Worm (Caenorhabditis elegans): ENCODE data around the gene elpc-3.

elpc-3 gene

ce11 chrV:12184308-12184999 lies 3.2 kb upstream of the elpc-3 start, which contains the start of gene srd-4 (continued):
- TF ChIP-seq daf-16 (GFP tag; optimal IDR thresholded peaks at IDR 0.05) = no peak
- TF ChIP-seq daf-16 (tag; optimal IDR thresholded peaks at IDR 0.05) = peak; percentile 25
- no peak for TF ChIP-seq R02D3.7 (tag; optimal IDR thresholded peaks at IDR 0.05)
- no peak for TF ChIP-seq ces-1 (GFP tag; optimal IDR thresholded peaks at IDR 0.05)
- TF ChIP-seq jun-1 (tag; optimal IDR thresholded peaks at IDR 0.05) = no peak
- TF ChIP-seq lin-13 (GFP tag; optimal IDR thresholded peaks at IDR 0.05) = no peak
- no peak for TF ChIP-seq F37D6.2 (tag; optimal IDR thresholded peaks at IDR 0.05)
- no peak for TF ChIP-seq mep-1 (tag; optimal IDR thresholded peaks at IDR 0.05)
- peak; percentile 94 for TF ChIP-seq Y48G9A.11 (GFP tag; IDR thresholded peaks at IDR 0.05)
- no peak for TF ChIP-seq tra-1 (GFP tag; IDR thresholded peaks at IDR 0.05)
- no peak for TF ChIP-seq ZK337.2 (GFP tag; IDR thresholded peaks at IDR 0.05)
- no peak for TF ChIP-seq hlh-11 (tag; optimal IDR thresholded peaks at IDR 0.05)

ce11 chrV:12183854-12184253 lies 2.6 kb upstream of the elpc-3 start, which contains the start of gene usip-1:
Gene usip-1 (minus strand): TSS chrV:12184194.
- no peak for TF ChIP-seq nhr-111 (GFP tag; optimal IDR thresholded peaks at IDR 0.05)
- TF ChIP-seq unc-62 (GFP tag; optimal IDR thresholded peaks at IDR 0.05 in 1 of 2) = peak in 1 of 2 experiments; percentile 96
- no peak for TF ChIP-seq unc-62 (tag; optimal IDR thresholded peaks at IDR 0.05)
- TF ChIP-seq arid-1 (GFP tag; conservative IDR thresholded peaks at IDR 0.05) = no peak
- no peak for TF ChIP-seq nhr-6 (tag; optimal IDR thresholded peaks at IDR 0.05)
- no peak for TF ChIP-seq dmd-6 (GFP tag; IDR thresholded peaks at IDR 0.05)
- no peak for TF ChIP-seq duxl-1 (tag; optimal IDR thresholded peaks at IDR 0.05; ENCODE audit: poor library complexity)
- no peak for TF ChIP-seq dve-1 (tag; optimal IDR thresholded peaks at IDR 0.05; ENCODE audit: insufficient read depth)
- TF ChIP-seq F49E8.2 (tag; optimal IDR thresholded peaks at IDR 0.05; ENCODE audit: borderline replicate concordance) = no peak

ce11 chrV:12179338-12179737 lies 1.9 kb downstream of the elpc-3 start, which contains the start of gene clec-224:
Gene clec-224 (minus strand): TSS chrV:12179438.
- TF ChIP-seq fkh-10 (GFP tag; optimal IDR thresholded peaks at IDR 0.05) = no peak
- TF ChIP-seq unc-62 (GFP tag; optimal IDR thresholded peaks at IDR 0.05 in 1 of 2) = peak in 1 of 2 experiments; percentile 47
- no peak for TF ChIP-seq unc-62 (tag; optimal IDR thresholded peaks at IDR 0.05)

- TF ChIP-seq nhr-237 (tag; optimal IDR thresholded peaks at IDR 0.05) (no peak), php-3 (GFP tag; IDR thresholded peaks at IDR 0.05) (no peak), zip-11 (GFP tag; IDR thresholded peaks at IDR 0.05) (no peak), lir-3 (tag; optimal IDR thresholded peaks at IDR 0.05) (no peak), fkh-10 (GFP tag; optimal IDR thresholded peaks at IDR 0.05) (no peak), zip-2 (tag; optimal IDR thresholded peaks at IDR 0.05) (no peak), nhr-77 (tag; optimal IDR thresholded peaks at IDR 0.05) (no peak), snpc-1.2 (GFP tag; IDR thresholded peaks at IDR 0.05) (no peak), unc-130 (GFP tag; optimal IDR thresholded peaks at IDR 0.05) (no peak), gei-8 (GFP tag; optimal IDR thresholded peaks at IDR 0.05) (no peak), mdl-1 (tag; optimal IDR thresholded peaks at IDR 0.05) (no peak), spr-1 (tag; optimal IDR thresholded peaks at IDR 0.05) (no peak), D1046.2 (GFP tag; IDR thresholded peaks at IDR 0.05) (no peak), tag-97 (GFP tag; IDR thresholded peaks at IDR 0.05) (no peak), daf-16 (GFP tag; optimal IDR thresholded peaks at IDR 0.05) (no peak), daf-16 (tag; optimal IDR thresholded peaks at IDR 0.05) (no peak)
These were observed 11.1 kb downstream of the elpc-3 start, which contains the start of gene ZK863.1 for ce11 chrV:12170114-12170513. Gene ZK863.1 (minus strand): TSS chrV:12170214.

Measured in whole organism, L4 larva.